Fruit fly (Drosophila melanogaster): ENCODE data around the gene CG10793.

CG10793 gene

DNA sequence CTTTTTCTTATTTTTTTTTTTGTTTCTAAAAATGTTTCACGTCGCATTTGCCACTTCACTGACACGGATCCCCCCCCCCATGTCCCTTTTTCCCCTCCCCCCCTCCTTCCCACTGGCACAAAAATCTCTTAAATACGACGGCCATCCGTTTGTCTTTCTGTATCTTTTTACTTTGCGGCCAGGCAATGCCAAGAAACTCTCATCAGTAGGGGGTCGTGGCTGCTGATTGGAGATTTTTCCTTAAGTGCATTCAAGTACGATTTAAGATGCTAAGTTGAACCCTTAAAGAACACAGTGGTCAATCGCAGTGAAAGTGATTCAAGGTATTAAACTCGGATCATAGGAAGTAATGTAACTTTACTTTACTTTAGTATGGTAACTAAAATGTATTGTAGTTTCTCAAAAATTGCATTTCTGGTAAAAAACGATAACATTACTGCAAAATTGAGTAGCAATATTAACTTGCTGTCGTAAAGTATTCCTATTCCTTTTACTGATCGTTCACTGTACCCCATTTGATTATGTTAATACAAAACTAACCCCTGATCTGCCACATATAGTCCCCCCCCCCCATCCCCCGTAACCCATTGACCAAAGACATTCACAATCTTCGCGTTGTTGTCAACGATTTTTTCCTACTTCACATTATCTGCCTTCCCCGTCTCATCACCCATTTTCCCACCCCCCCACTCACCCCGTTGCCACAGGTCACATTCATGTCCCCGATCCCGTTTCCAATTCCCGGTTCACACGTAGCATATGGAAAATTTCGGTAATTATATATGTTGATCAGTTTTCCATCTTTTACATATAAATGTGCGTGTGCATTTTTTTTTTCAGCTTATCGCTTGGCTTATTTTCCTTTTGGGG is 28.5 kb upstream of the CG10793 start:
- TF ChIP-seq CG17801 (GFP tag; optimal IDR thresholded peaks at IDR 0.05; ENCODE audit: partially characterized antibody) = no peak

DNA sequence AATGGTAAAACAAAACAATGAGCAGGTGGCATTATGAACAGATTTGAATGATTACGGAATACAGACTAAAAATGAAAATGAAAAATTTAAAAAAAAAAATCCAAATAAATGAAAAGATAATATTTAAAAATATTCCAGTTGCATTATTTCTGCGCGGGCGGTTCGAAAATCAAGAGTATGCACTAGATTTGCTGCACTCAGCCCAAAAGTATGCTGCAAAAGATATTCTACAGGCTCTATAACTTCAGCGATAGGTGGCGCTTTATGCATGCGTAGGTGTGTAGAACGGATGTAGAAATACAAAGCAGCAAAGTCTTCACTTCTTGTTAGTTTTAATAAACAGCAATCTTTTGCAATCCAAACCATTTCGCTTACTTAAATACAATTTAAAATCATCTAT is 27.5 kb upstream of the CG10793 start:
- TF ChIP-seq CG17801 (GFP tag; optimal IDR thresholded peaks at IDR 0.05; ENCODE audit: partially characterized antibody) = peak; percentile 23

DNA sequence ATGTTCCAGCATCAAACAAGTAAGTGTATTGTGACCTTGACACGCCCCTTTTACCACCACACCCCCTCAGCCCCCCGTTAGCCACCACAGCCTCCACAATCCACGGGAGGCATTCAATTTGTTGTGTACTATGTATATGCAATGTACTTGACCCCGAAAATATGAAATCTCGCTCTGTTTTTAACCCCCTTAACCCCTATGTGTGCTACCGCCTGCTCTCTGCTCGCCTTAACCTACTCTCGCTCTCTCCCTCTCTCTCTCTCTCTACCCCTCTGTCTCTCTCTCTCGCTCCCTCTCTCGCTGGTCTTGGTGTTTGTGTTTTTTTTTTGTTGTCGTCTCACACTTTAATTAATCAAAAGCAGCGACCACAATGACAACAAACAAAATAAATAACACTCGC is 16.3 kb upstream of the CG10793 start:
- TF ChIP-seq CG17801 (GFP tag; optimal IDR thresholded peaks at IDR 0.05; ENCODE audit: partially characterized antibody) = no peak

DNA sequence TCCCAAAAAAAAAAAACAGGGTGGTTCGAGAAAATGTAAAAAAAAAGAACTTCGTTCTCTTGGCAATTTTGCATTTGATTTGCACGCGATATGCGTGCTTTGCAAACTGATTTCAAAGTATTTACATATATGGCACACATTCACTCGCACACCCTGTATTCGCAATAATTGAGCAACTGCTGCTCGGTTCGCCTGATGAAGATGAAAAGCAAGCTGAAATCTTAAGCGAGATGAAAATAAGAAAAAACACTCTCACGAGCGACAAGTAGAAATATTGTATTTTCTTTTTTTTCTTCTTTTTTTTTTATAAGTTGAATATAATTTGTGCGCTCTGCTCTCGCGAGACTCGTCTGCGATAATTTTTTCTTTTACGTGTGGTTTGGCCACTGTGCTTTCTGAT is 12.8 kb upstream of the CG10793 start:
- no peak for TF ChIP-seq CG17801 (GFP tag; optimal IDR thresholded peaks at IDR 0.05; ENCODE audit: partially characterized antibody)

DNA sequence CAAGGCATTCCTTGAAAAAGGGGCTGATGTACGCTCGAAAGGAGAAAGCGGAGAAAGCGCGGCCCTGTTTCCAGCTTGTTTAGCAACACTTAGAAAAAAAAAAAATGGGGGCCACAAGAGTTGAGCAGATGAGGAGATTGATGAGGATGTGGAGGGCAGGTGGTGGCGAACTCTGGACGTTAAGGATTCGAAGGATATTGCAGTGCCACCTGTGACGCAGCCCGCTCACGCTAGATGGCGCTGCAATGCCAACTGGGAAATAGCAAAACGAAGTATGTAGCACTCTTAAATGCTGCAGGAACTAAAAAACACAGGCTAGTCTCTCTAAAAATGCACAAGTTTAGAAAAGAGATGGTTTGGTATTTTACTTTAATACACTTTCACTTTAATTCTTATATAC is 4.9 kb downstream of the CG10793 start:
- no peak for TF ChIP-seq CG17801 (GFP tag; optimal IDR thresholded peaks at IDR 0.05; ENCODE audit: partially characterized antibody)

DNA sequence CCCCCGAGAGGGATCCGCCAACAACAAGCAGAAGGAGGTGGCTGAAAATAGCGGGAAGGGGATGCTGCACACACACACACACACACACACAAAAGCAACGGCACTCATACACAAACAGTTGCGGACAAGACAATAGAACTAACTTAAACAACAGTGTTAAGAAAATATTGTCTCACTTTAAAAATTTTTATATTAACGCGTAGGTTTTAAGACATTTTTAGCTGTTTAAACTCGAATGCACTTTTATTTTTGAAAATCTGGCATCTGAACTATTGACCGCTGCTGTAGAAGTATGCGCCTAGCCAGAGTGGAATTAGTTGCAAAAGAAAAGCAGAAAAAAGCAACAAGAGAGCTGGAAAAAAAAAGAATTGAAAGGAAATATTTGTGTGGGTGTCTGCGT is 5.4 kb downstream of the CG10793 start:
- peak; percentile 17 for TF ChIP-seq CG17801 (GFP tag; optimal IDR thresholded peaks at IDR 0.05; ENCODE audit: partially characterized antibody)

DNA sequence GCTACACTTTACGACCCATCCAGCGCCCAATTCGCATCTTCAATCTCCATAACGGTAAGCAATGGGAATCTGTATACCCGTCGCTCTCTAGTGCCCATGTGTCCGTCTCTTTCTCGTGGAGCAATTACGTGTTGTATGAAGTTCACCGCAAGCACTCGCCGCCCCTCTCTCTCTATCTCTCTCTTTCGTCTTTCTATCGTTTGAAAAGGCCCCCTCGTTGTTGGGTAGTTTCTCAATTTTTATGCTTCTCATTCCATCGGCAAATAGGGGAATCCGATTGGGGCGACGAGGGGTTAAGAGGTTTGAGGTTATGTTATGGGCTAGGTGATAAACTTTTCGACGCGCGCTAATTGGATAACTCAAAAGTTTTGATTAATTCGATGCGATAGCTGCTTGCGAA is 17.3 kb downstream of the CG10793 start:
- no peak for TF ChIP-seq CG17801 (GFP tag; optimal IDR thresholded peaks at IDR 0.05; ENCODE audit: partially characterized antibody)

DNA sequence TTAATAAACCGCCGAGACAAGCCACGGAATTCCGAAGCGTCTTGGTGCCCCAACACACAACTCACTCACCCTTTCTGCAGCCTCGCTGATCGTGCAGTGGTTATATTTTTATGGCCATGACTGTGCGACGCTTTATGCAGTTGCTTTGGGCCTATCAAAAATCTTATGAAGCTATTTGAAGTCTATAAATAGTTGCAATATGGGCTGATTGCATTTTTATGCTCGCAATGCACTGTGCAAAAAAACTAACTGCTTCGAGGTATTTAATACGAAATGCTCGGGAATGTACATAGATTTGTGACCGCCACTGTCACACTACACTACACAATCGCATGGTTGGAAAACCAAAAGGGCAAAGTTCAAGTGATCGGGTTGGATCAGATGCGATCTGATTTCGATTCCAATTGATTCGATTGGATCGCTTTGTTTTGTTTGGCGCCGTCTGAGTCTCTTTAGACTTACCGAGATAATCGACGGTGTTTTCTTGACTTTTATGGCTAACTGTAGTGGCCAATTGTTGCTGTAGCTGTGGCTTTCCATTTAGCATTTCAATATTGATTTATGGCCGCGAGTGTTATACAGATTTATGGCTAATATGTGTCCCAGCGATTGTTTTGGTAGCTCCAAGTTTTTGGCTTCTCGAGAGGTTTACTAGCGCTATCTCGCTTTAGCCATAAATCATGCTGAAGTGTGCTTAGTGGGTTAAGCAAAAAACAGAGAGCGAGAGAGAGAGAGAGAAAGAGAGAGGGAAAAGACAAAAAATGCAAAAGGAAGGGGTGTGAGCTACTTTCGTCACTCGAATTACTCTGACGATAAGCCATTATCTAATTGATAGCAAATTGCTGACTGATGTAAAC is 18.5 kb downstream of the CG10793 start:
- no peak for TF ChIP-seq CG17801 (GFP tag; optimal IDR thresholded peaks at IDR 0.05; ENCODE audit: partially characterized antibody)

DNA sequence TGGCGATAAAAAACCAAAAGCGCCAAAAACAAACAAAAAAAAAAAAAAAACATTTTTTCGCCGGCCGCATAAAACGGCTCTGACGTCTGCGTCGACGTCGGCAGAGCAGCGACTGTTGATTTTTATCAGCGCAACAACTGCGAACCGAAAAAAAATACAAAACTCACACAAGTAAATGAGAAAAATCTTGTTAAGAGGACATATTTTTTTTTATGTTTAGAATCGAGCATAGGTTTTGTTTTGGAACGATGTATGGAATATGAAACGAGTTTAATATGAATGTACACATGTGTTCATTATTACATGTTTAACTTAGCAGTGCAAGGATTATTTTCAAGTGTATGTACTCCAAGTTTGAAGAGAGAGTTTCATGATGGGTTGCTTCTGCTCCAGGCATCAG is 20.2 kb downstream of the CG10793 start:
- no peak for TF ChIP-seq CG17801 (GFP tag; optimal IDR thresholded peaks at IDR 0.05; ENCODE audit: partially characterized antibody)

DNA sequence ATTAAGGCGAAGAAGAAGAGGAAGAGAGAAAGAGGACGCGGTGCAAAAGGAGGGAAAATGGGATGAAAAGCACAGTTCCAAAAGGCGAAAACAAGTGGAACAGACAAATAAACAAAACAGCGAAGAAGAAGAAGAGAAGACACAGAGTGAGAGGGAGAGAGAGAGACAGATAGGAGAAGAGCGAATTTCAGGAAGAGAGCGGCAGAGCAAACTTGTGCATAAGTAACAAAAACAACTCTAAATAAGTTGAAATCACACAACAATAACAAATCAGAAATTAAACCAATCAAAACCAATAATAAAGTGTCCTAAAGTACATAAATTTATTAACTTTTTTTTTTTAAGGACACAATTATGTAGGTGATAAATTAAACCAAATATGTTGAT is 20.7 kb downstream of the CG10793 start:
- TF ChIP-seq CG17801 (GFP tag; optimal IDR thresholded peaks at IDR 0.05; ENCODE audit: partially characterized antibody) = no peak

DNA sequence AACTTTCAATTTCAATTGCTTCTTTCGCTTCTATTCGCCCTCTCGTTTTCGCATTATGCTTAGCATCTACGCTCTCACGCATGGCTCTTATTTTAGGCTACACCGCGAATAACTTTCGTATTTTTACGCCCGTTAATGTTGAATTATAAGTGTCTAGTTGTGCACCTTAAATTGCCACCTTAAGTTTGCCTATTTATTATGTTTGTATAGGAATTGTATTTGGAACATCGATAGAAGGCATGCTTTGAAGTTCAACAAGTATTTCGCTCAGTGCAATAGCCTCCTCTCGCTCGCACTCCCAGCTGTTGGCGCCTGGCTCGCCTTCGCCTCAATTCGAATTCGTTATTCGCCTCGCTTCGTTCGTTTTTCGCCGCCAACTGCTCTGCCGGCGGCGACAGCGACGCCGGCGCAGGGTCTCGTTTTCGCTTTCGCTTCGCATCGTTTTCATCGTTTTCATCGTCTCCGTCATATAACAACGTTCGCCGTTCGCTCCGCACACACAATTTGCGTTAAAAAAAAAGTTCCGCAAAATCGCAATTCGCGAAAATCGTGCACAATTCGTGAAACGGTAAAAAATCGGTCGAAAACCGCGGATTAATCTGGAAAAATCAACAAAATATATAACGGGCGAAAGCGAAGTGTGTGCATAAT is 21.3 kb downstream of the CG10793 start:
- peak; percentile 93 for TF ChIP-seq CG17801 (GFP tag; optimal IDR thresholded peaks at IDR 0.05; ENCODE audit: partially characterized antibody)

DNA sequence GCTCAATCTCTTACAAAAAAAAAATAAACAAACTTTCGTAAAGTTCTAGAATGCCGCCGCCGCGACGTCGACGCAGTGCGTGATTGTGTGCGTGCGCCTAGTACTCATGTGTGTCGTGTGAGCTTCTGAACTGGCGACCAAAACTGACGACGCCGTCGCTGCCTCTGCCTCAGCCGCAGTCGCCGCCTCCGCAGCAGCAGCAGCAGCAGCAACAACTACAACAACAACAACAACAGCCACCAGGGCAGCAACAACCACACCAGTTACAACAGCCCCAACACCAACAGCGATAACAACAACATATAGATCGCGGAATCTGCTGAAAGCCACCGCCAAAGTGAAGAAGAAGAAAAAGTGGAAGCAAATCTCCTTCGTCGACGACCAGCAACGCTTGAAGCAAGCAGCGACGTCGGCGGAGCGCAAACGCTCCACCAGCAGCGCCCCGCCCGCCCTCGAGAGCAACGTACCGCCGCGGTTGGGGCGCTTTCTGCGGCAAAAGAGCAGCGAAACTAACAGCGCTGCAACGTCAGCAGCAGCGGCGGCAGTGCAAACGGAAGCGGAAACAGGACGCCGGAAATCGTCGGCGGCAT is 25.0 kb downstream of the CG10793 start:
- no peak for TF ChIP-seq CG17801 (GFP tag; optimal IDR thresholded peaks at IDR 0.05; ENCODE audit: partially characterized antibody)

DNA sequence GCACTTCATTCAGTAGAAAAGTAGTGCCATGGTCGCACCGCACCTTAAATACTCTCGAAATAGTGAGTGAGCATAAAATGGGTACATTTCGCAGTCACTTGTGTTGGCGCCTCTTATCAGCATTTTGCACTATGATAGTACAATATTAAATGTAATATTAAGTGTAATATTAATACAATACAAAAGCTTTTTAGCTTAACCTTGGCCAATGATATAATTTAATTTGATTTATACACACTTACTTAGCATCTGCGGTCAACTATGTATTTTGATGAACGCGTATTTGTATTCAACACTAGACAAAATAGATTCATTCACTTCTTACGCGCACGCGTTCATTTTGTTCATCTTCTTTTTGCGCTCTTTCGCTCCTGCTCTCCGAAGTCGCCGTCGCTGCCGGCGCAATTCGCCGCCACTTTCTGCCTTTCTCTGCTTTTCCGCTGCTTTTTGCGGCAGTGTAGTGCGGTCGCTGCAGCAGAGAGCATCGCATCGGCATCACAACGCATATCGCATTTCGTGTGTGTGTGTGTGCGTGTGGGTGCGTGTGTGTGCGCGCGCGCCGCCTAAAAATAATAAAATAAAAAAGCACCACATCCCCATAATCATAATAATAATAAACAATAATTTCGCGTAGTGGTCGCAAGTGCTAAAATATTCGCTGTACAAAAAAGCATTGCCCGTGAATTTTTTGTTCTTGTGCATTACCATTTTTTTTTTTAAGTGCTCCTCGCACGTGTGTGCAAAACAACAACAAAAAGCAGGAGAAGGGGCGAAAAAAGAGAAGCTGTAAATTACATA is 27.1 kb downstream of the CG10793 start:
- no peak for TF ChIP-seq CG17801 (GFP tag; optimal IDR thresholded peaks at IDR 0.05; ENCODE audit: partially characterized antibody)

DNA sequence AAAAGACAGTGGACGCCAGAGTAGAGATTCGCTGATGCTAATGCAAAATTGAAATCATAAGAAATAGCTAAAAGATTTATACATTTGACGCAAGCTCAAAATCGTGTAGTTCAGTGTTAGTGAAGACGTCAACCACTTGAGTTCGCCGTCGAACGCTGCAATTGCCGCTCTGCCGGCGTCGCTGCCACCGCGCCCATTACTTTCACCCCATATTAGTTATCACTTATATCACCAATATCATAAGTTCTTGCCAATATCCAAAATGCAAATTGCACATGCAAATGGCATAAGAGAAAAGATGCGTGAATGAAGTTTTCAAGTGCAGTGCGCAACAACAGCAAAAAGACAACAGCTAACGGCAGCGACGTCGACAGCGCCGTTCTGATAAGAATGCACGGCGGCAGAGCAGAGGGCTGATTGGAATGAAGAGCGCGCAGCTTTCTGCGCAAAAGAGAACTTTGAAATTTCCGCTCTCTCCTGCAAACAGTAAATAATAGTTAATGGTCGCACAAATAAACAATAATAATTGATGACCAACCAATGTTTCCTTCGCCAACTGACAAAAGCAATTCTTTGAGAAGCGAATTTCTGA is 27.9 kb downstream of the CG10793 start:
- TF ChIP-seq CG17801 (GFP tag; optimal IDR thresholded peaks at IDR 0.05; ENCODE audit: partially characterized antibody) = no peak

Measured in ovary, adult (tissue).